In the genomic region with DNA sequence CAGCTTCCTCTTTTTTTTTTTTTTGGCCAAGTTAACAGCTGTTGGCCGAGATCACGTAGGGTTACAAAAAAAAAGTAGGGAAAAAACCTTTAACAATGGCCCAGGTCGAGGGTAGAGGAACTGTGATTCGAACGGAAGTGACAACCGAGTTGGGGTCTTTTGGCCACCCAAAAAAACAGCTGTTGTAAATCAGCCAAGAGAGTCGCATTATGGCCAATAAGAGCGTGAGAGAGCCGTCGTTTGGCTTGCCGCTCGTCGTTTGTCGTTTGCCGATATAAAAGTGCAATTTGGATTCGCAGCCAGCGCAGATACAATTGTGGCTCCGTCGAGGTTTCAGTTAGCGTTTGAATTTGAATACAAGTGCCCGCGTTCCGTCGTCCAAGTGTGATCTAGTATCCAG, we compare ENCODE assay signal across 3 fruit fly cellular contexts.
TF ChIP-seq lines count a peak whose summit lies in the region.

Gene Cpr66D (plus strand): TSS at position 301 of the 400 bp plus-strand sequence.

TF ChIP-seq in whole organism, prepupa, 60 proteins besides CTCF, POLR2A, EP300 and RAD21:
- 0 out of 3 replicates have a peak, but pooled peaks have one; percentile 23 for TF ChIP-seq CG8119 (GFP tag; IDR thresholded peaks at IDR 0.05; lab: Robert Waterston, UW)
- no peak for TF ChIP-seq CG10631 (GFP tag; optimal IDR thresholded peaks at IDR 0.05; lab: Kevin White, UChicago)
- no peak for TF ChIP-seq Met (GFP tag; optimal IDR thresholded peaks at IDR 0.05; lab: Kevin White, UChicago)
- no peak for TF ChIP-seq net (GFP tag; optimal IDR thresholded peaks at IDR 0.05; lab: Kevin White, UChicago)
- TF ChIP-seq lz (GFP tag; optimal IDR thresholded peaks at IDR 0.05; lab: Kevin White, UChicago) = no peak
- TF ChIP-seq Hr4 (GFP tag; optimal IDR thresholded peaks at IDR 0.05; lab: Kevin White, UChicago) = peak; percentile 34
- no peak for TF ChIP-seq CG8632 (GFP tag; optimal IDR thresholded peaks at IDR 0.05; lab: Kevin White, UChicago)

TF ChIP-seq in whole organism, pupa, 21 proteins besides CTCF, POLR2A, EP300 and RAD21:
- no peak for TF ChIP-seq CG8301 (tag; optimal IDR thresholded peaks at IDR 0.05; lab: Kevin White, UChicago)
- TF ChIP-seq CG4496 (GFP tag; IDR thresholded peaks at IDR 0.05; lab: Robert Waterston, UW) = 0 out of 3 replicates have a peak, but pooled peaks have one; percentile 24
TF ChIP-seq in whole organism, pupa: peak in this region for 1.

TF ChIP-seq in whole organism, wandering third instar larva, 38 proteins besides CTCF, POLR2A, EP300 and RAD21:
- peak; percentile 36 for TF ChIP-seq rgr (GFP tag; optimal IDR thresholded peaks at IDR 0.05; lab: Kevin White, UChicago)
- TF ChIP-seq sv (GFP tag; optimal IDR thresholded peaks at IDR 0.05; lab: Kevin White, UChicago) = no peak
